Worm (Caenorhabditis elegans) whole organism, young adult: ENCODE results near the gene srv-7.
A peak's percentile ranks its signal among the peaks of the same experiment; 100 is the strongest.

Source experiments
- K12H6.12 ChIP-seq: fragments of 200-800 bp; sonication (Bioruptor generic); optimal IDR thresholded peaks from 2 replicates; lab custom pipeline; 2018; ENCODE audit warnings: mild to moderate bottlenecking, missing genetic modification characterization, missing compliant biosample characterization
- aptf-3 ChIP-seq: fragments of 200-800 bp; sonication (Bioruptor generic); IDR thresholded peaks from 2 replicates; pipeline ENCODE4 v1.3.6; 2022; ENCODE audit warnings: missing genetic modification characterization, missing compliant biosample characterization
- attf-3 ChIP-seq: fragments of 200-800 bp; sonication (Bioruptor generic); conservative IDR thresholded peaks from 2 replicates; pipeline ENCODE4 v1.3.6; 2022; ENCODE audit warnings: missing genetic modification reagents, missing genetic modification characterization, missing compliant biosample characterization
- attf-5 ChIP-seq: fragments of 200-800 bp; sonication (Bioruptor generic); optimal IDR thresholded peaks from 2 replicates; lab custom pipeline; 2018; ENCODE audit warnings: mild to moderate bottlenecking, missing genetic modification characterization, missing compliant biosample characterization
- mel-28 ChIP-seq: sonication (generic microtip); optimal IDR thresholded peaks from 2 replicates; lab custom pipeline; 2016; ENCODE audit warnings: borderline replicate concordance, mild to moderate bottlenecking, missing genetic modification characterization, missing compliant biosample characterization
- nhr-80 ChIP-seq: sonication (generic microtip); optimal IDR thresholded peaks from 2 replicates; lab custom pipeline; 2016; ENCODE audit warnings: missing genetic modification characterization, missing compliant biosample characterization
- rec-8 ChIP-seq, 2 experiments: sonication (generic microtip); optimal IDR thresholded peaks; 2 replicates each; lab custom pipeline; 2016; ENCODE audit warnings: mild to moderate bottlenecking in 2 of 2, missing genetic modification characterization in 2 of 2, missing genetic modification reagents in 2 of 2, missing genotype in 2 of 2, missing biosample characterization in 1 of 2, missing compliant biosample characterization in 1 of 2, moderate library complexity in 1 of 2

srv-7 gene

ce11 chrX:5599224-5599623 lies 48.6 kb downstream of the srv-7 start, which contains the start of gene sulp-2:
Gene sulp-2 (minus strand): TSS chrX:5599330.
- TF ChIP-seq mel-28 (tag; lab: Kevin White, UChicago) (no peak), aptf-3 (GFP tag; lab: Robert Waterston, UW) (no peak), rec-8 (tag; optimal IDR thresholded peaks at IDR 0.05; lab: Kevin White, UChicago) (no peak), nhr-80 (peak; percentile 31), attf-5 (GFP tag; lab: Kevin White, UChicago) (no peak), attf-3 (GFP tag; lab: Robert Waterston, UW) (no peak), K12H6.12 (tag; lab: Kevin White, UChicago) (no peak)
